6 worm cellular contexts compared by ENCODE assay signal in genomic region chrX:4314939-4315338, ce11.
TF ChIP-seq lines count a peak whose summit lies in the region.

No protein-coding gene starts in this region.

TF ChIP-seq in whole organism, L1 larva, 84 proteins besides CTCF, POLR2A, EP300 and RAD21:
- TF ChIP-seq fkh-10 (GFP tag; optimal IDR thresholded peaks at IDR 0.05; lab: Kevin White, UChicago) = peak; percentile 95
- TF ChIP-seq nhr-11 (tag; optimal IDR thresholded peaks at IDR 0.05; lab: Kevin White, UChicago) = no peak
- TF ChIP-seq nhr-71 (tag; optimal IDR thresholded peaks at IDR 0.05; lab: Kevin White, UChicago) = peak; percentile 2
- TF ChIP-seq ceh-88 (GFP tag; IDR thresholded peaks at IDR 0.05; lab: Robert Waterston, UW) = no peak
- peak; percentile 87 for TF ChIP-seq ces-1 (GFP tag; optimal IDR thresholded peaks at IDR 0.05; lab: Kevin White, UChicago)
- TF ChIP-seq lin-14 (GFP tag; optimal IDR thresholded peaks at IDR 0.05; lab: Kevin White, UChicago) = peak; percentile 77

TF ChIP-seq in whole organism, L2 larva, 48 proteins besides CTCF, POLR2A, EP300 and RAD21:
- TF ChIP-seq ama-1 (optimal IDR thresholded peaks at IDR 0.05; lab: Kevin White, UChicago) (no peak), unc-39 (tag; optimal IDR thresholded peaks at IDR 0.05; lab: Kevin White, UChicago) (no peak), C34F6.9 (tag; optimal IDR thresholded peaks at IDR 0.05; lab: Kevin White, UChicago) (no peak), sem-4 (tag; optimal IDR thresholded peaks at IDR 0.05; lab: Kevin White, UChicago) (peak; percentile 5)

TF ChIP-seq in whole organism, L3 larva, 47 proteins besides CTCF, POLR2A, EP300 and RAD21:
- TF ChIP-seq ama-1 (optimal IDR thresholded peaks at IDR 0.05; lab: Kevin White, UChicago) (no peak), unc-62 (GFP tag; optimal IDR thresholded peaks at IDR 0.05; lab: Kevin White, UChicago) (no peak), fkh-10 (GFP tag; optimal IDR thresholded peaks at IDR 0.05; lab: Kevin White, UChicago) (peak; percentile 87), nhr-77 (tag; optimal IDR thresholded peaks at IDR 0.05; lab: Kevin White, UChicago) (no peak), pha-4 (tag; optimal IDR thresholded peaks at IDR 0.05; lab: Kevin White, UChicago) (no peak), nhr-67 (tag; optimal IDR thresholded peaks at IDR 0.05; lab: Kevin White, UChicago) (no peak)
TF ChIP-seq in whole organism, L3 larva: peak in this region for 1.

TF ChIP-seq in whole organism, L4 larva, 104 proteins besides CTCF, POLR2A, EP300 and RAD21:
- TF ChIP-seq fkh-10 (GFP tag; optimal IDR thresholded peaks at IDR 0.05; lab: Kevin White, UChicago) (peak; percentile 90), nhr-237 (tag; optimal IDR thresholded peaks at IDR 0.05; lab: Kevin White, UChicago) (no peak), ces-1 (GFP tag; optimal IDR thresholded peaks at IDR 0.05; lab: Kevin White, UChicago) (peak; percentile 83), egl-43 (GFP tag; IDR thresholded peaks at IDR 0.05; lab: Robert Waterston, UW) (no peak), nhr-10 (tag; optimal IDR thresholded peaks at IDR 0.05; lab: Kevin White, UChicago) (no peak), Y48G9A.11 (GFP tag; IDR thresholded peaks at IDR 0.05; lab: Robert Waterston, UW) (no peak), zip-11 (GFP tag; IDR thresholded peaks at IDR 0.05; lab: Robert Waterston, UW) (no peak), mdl-1 (tag; optimal IDR thresholded peaks at IDR 0.05; lab: Kevin White, UChicago) (no peak), unc-39 (tag; optimal IDR thresholded peaks at IDR 0.05; lab: Kevin White, UChicago) (no peak), ZK546.5 (tag; optimal IDR thresholded peaks at IDR 0.05; lab: Kevin White, UChicago) (no peak), ctbp-1 (GFP tag; IDR thresholded peaks at IDR 0.05; lab: Robert Waterston, UW) (peak; percentile 65), nhr-102 (tag; optimal IDR thresholded peaks at IDR 0.05; lab: Kevin White, UChicago) (no peak), lsy-2 (tag; optimal IDR thresholded peaks at IDR 0.05; lab: Kevin White, UChicago) (no peak), ceh-32 (tag; optimal IDR thresholded peaks at IDR 0.05; lab: Kevin White, UChicago; ENCODE audit: poor library complexity) (no peak)

TF ChIP-seq in whole organism, late embryonic, 69 proteins besides CTCF, POLR2A, EP300 and RAD21:
- TF ChIP-seq fkh-10 (GFP tag; optimal IDR thresholded peaks at IDR 0.05; lab: Kevin White, UChicago) = peak; percentile 24
- TF ChIP-seq unc-55 (GFP tag; optimal IDR thresholded peaks at IDR 0.05; lab: Kevin White, UChicago) = no peak
- peak; percentile 95 for TF ChIP-seq unc-42 (tag; optimal IDR thresholded peaks at IDR 0.05; lab: Kevin White, UChicago)

TF ChIP-seq in whole organism, mixed stage, embryonic, 35 proteins besides CTCF, POLR2A, EP300 and RAD21:
- TF ChIP-seq ceh-83 (GFP tag; optimal IDR thresholded peaks at IDR 0.05; lab: Kevin White, UChicago) (no peak), ces-1 (GFP tag; optimal IDR thresholded peaks at IDR 0.05; lab: Kevin White, UChicago) (peak; percentile 82)

Comparison
In these comparisons a context has a peak if more than half of its experiments do, and no peak if none do; other contexts are left out.
1. Of the 29 proteins assayed by ChIP-seq in both whole organism, L4 larva and whole organism, L1 larva: peak only in whole organism, L4 larva: none; only in whole organism, L1 larva: none; in both: ces-1 and fkh-10; in neither: 27.